Fruit fly (Drosophila melanogaster) whole organism, embryonic: ENCODE results near the gene Usp14.
A peak's percentile ranks its signal among the peaks of the same experiment; 100 is the strongest.

Experiments used
- Asciz ChIP-seq: fragments of 200-800 bp; sonication (Bioruptor generic); optimal IDR thresholded peaks from 2 replicates; lab custom pipeline; 2017; ENCODE audit warnings: missing biosample characterization, mild to moderate bottlenecking, missing genetic modification characterization, missing genetic modification reagents
- Bdp1 ChIP-seq: fragments of 200-800 bp; sonication (Bioruptor generic); optimal IDR thresholded peaks from 3 replicates; lab custom pipeline; 2016; ENCODE audit warnings: missing biosample characterization, missing genetic modification characterization
- CG10654 ChIP-seq: fragments of 200-800 bp; sonication (Bioruptor generic); optimal IDR thresholded peaks from 2 replicates; lab custom pipeline; 2016; ENCODE audit warnings: missing biosample characterization, missing genetic modification characterization
- CG11723 ChIP-seq: fragments of 200-800 bp; sonication (Bioruptor generic); optimal IDR thresholded peaks from 2 replicates; lab custom pipeline; 2017; ENCODE audit warnings: missing biosample characterization, mild to moderate bottlenecking, missing genetic modification characterization
- CG12071 ChIP-seq: fragments of 200-800 bp; sonication (Bioruptor generic); optimal IDR thresholded peaks from 3 replicates; lab custom pipeline; 2018; ENCODE audit warnings: missing biosample characterization, mild to moderate bottlenecking, missing genetic modification characterization
- CG12155 ChIP-seq: fragments of 200-800 bp; sonication (Bioruptor generic); optimal IDR thresholded peaks from 3 replicates; lab custom pipeline; 2016; ENCODE audit warnings: missing biosample characterization, missing genetic modification characterization
- CG13894 ChIP-seq: fragments of 200-800 bp; sonication (Bioruptor generic); optimal IDR thresholded peaks from 3 replicates; lab custom pipeline; 2018; ENCODE audit warnings: missing biosample characterization, mild to moderate bottlenecking, missing genetic modification characterization, moderate library complexity
- CG14050 ChIP-seq: fragments of 200-800 bp; sonication (Bioruptor generic); IDR thresholded peaks from 3 replicates; pipeline ENCODE4 v1.3.6; 2022; ENCODE audit warnings: missing biosample characterization, missing genetic modification characterization
- CG14710 ChIP-seq: fragments of 200-800 bp; sonication (Bioruptor generic); optimal IDR thresholded peaks from 3 replicates; lab custom pipeline; 2019; ENCODE audit warnings: missing biosample characterization, mild to moderate bottlenecking, missing genetic modification characterization, moderate library complexity
- CG15269 ChIP-seq: fragments of 200-800 bp; sonication (Bioruptor generic); optimal IDR thresholded peaks from 2 replicates; lab custom pipeline; 2018; ENCODE audit warnings: missing biosample characterization, mild to moderate bottlenecking, missing genetic modification characterization, moderate library complexity
- CG16813 ChIP-seq: fragments of 200-800 bp; sonication (Bioruptor generic); IDR thresholded peaks from 3 replicates; pipeline ENCODE4 v1.3.6; 2022; ENCODE audit warnings: missing biosample characterization, missing genetic modification characterization; ENCODE audit not compliant: partially characterized antibody
- CG17612 ChIP-seq: fragments of 200-800 bp; sonication (Bioruptor generic); IDR thresholded peaks from 2 replicates; pipeline ENCODE4 v1.3.6; 2022; ENCODE audit warnings: missing biosample characterization, missing genetic modification characterization
- CG18764 ChIP-seq: fragments of 200-800 bp; sonication (Bioruptor generic); optimal IDR thresholded peaks from 3 replicates; lab custom pipeline; 2016; ENCODE audit warnings: missing biosample characterization, missing genetic modification characterization
- CG2678 ChIP-seq: fragments of 200-800 bp; sonication (Bioruptor generic); optimal IDR thresholded peaks from 3 replicates; lab custom pipeline; 2019; ENCODE audit warnings: missing biosample characterization, mild to moderate bottlenecking, missing genetic modification characterization, moderate library complexity
- CG30403 ChIP-seq: fragments of 200-800 bp; sonication (Bioruptor generic); optimal IDR thresholded peaks from 3 replicates; lab custom pipeline; 2016; ENCODE audit warnings: missing biosample characterization, missing genetic modification characterization
- CG32767 ChIP-seq: fragments of 200-800 bp; sonication (Bioruptor generic); IDR thresholded peaks from 2 replicates; pipeline ENCODE4 v1.3.6; 2022; ENCODE audit warnings: missing biosample characterization, missing genetic modification characterization
- CG5245 ChIP-seq: fragments of 200-800 bp; sonication (Bioruptor generic); optimal IDR thresholded peaks from 3 replicates; lab custom pipeline; 2016; ENCODE audit warnings: missing biosample characterization, missing genetic modification characterization
- CG6689 ChIP-seq: fragments of 200-800 bp; sonication (Bioruptor generic); IDR thresholded peaks from 2 replicates; pipeline ENCODE4 v1.3.6; 2022; ENCODE audit warnings: missing biosample characterization, missing genetic modification characterization
- CG7357 ChIP-seq: fragments of 200-800 bp; sonication (Bioruptor generic); IDR thresholded peaks from 3 replicates; pipeline ENCODE4 v1.3.6; 2022; ENCODE audit warnings: missing biosample characterization, missing genetic modification characterization
- CG7556 ChIP-seq: fragments of 200-800 bp; sonication (Bioruptor generic); optimal IDR thresholded peaks from 2 replicates; lab custom pipeline; 2017; ENCODE audit warnings: missing biosample characterization, mild to moderate bottlenecking, missing genetic modification characterization
- CG7786 ChIP-seq: fragments of 200-800 bp; sonication (Bioruptor generic); optimal IDR thresholded peaks from 2 replicates; lab custom pipeline; 2016; ENCODE audit warnings: missing biosample characterization, missing genetic modification characterization
- CG7963 ChIP-seq: fragments of 200-800 bp; sonication (Bioruptor generic); IDR thresholded peaks from 3 replicates; pipeline ENCODE4 v1.3.6; 2022; ENCODE audit warnings: missing biosample characterization, missing genetic modification characterization; ENCODE audit not compliant: partially characterized antibody
- CG8944 ChIP-seq: fragments of 200-800 bp; sonication (Bioruptor generic); optimal IDR thresholded peaks from 3 replicates; lab custom pipeline; 2016; ENCODE audit warnings: missing biosample characterization, missing genetic modification characterization
- CG9437 ChIP-seq: fragments of 200-800 bp; sonication (Bioruptor generic); optimal IDR thresholded peaks from 2 replicates; lab custom pipeline; 2018; ENCODE audit warnings: missing biosample characterization, mild to moderate bottlenecking, missing genetic modification characterization
- Dp ChIP-seq: fragments of 200-800 bp; sonication (Bioruptor generic); optimal IDR thresholded peaks from 2 replicates; lab custom pipeline; 2018; ENCODE audit warnings: missing biosample characterization, mild to moderate bottlenecking, missing genetic modification characterization, moderate library complexity
- Fer3 ChIP-seq: fragments of 200-800 bp; sonication (Bioruptor generic); optimal IDR thresholded peaks from 2 replicates; lab custom pipeline; 2018; ENCODE audit warnings: missing biosample characterization, mild to moderate bottlenecking, missing genetic modification characterization, moderate library complexity
- HmgZ ChIP-seq: fragments of 200-800 bp; sonication (Bioruptor generic); optimal IDR thresholded peaks from 2 replicates; lab custom pipeline; 2018; ENCODE audit warnings: missing biosample characterization, mild to moderate bottlenecking, missing genetic modification characterization
- Med ChIP-seq: fragments of 200-800 bp; sonication (Bioruptor generic); peaks from one replicate; lab custom pipeline; 2016; ENCODE audit warnings: missing biosample characterization, missing genetic modification characterization, mild to moderate bottlenecking, inconsistent platforms, moderate library complexity
- Meics ChIP-seq: fragments of 200-800 bp; sonication (Bioruptor generic); optimal IDR thresholded peaks from 2 replicates; lab custom pipeline; 2017; ENCODE audit warnings: missing biosample characterization, mild to moderate bottlenecking, missing genetic modification characterization
- Myb ChIP-seq: fragments of 200-800 bp; sonication (Bioruptor generic); optimal IDR thresholded peaks from 2 replicates; lab custom pipeline; 2016; ENCODE audit warnings: missing biosample characterization, missing genetic modification characterization
- NC2α ChIP-seq: fragments of 200-800 bp; sonication (Bioruptor generic); optimal IDR thresholded peaks from 2 replicates; lab custom pipeline; 2016; ENCODE audit warnings: missing biosample characterization, missing genetic modification characterization
- Opbp ChIP-seq: fragments of 200-800 bp; sonication (Bioruptor generic); IDR thresholded peaks from 3 replicates; pipeline ENCODE4 v1.3.6; 2022; ENCODE audit warnings: missing biosample characterization, missing genetic modification characterization; ENCODE audit not compliant: partially characterized antibody
- Ravus ChIP-seq: fragments of 200-800 bp; sonication (Bioruptor generic); IDR thresholded peaks from 2 replicates; pipeline ENCODE4 v1.3.6; 2022; ENCODE audit warnings: missing biosample characterization, missing genetic modification characterization
- Sin3A ChIP-seq: fragments of >200 bp; optimal IDR thresholded peaks from 2 replicates; lab custom pipeline; 2018
- Sox100B ChIP-seq: fragments of 200-800 bp; sonication (Bioruptor generic); optimal IDR thresholded peaks from 3 replicates; lab custom pipeline; 2018; ENCODE audit warnings: missing biosample characterization, mild to moderate bottlenecking, missing genetic modification characterization
- YL-1 ChIP-seq: fragments of 200-800 bp; sonication (Bioruptor generic); optimal IDR thresholded peaks from 3 replicates; lab custom pipeline; 2017; ENCODE audit warnings: missing biosample characterization, mild to moderate bottlenecking, missing genetic modification characterization
- amos ChIP-seq: fragments of 200-800 bp; sonication (Bioruptor generic); IDR thresholded peaks from 2 replicates; pipeline ENCODE4 v1.3.6; 2022; ENCODE audit warnings: missing biosample characterization, missing genetic modification characterization; ENCODE audit not compliant: partially characterized antibody
- corto ChIP-seq: fragments of 200-800 bp; sonication (Bioruptor generic); optimal IDR thresholded peaks from 2 replicates; lab custom pipeline; 2016; ENCODE audit warnings: missing biosample characterization, mild to moderate bottlenecking, missing genetic modification characterization, moderate library complexity
- da ChIP-seq: fragments of 200-800 bp; sonication (Bioruptor generic); optimal IDR thresholded peaks from 2 replicates; lab custom pipeline; 2016; ENCODE audit warnings: missing biosample characterization, missing genetic modification characterization
- eve ChIP-seq, 2 experiments: fragments of >200 bp; optimal IDR thresholded peaks; 2 replicates each; lab custom pipeline; 2017; ENCODE audit warnings: missing biosample characterization in 2 of 2, missing genetic modification characterization in 2 of 2
- eyg ChIP-seq: fragments of 200-800 bp; sonication (Bioruptor generic); optimal IDR thresholded peaks from 3 replicates; lab custom pipeline; 2016; ENCODE audit warnings: missing biosample characterization, missing genetic modification characterization
- gce ChIP-seq: fragments of 200-800 bp; sonication (Bioruptor generic); IDR thresholded peaks from 3 replicates; pipeline ENCODE4 v1.3.6; 2022; ENCODE audit warnings: missing biosample characterization, missing genetic modification characterization
- ham ChIP-seq: fragments of 200-800 bp; sonication (Bioruptor generic); IDR thresholded peaks from 2 replicates; pipeline ENCODE4 v1.3.6; 2022; ENCODE audit warnings: missing biosample characterization, missing genetic modification characterization
- prd ChIP-seq, 3 experiments: fragments of >200 bp in 2 of 3; fragments of 200-800 bp in 1 of 3; sonication (Bioruptor generic) in 1 of 3; optimal IDR thresholded peaks in 2 of 3; IDR thresholded peaks in 1 of 3; 2 replicates in 2 of 3; 3 replicates in 1 of 3; pipeline versions ENCODE4 v1.3.6 to Lab custom; 2017 to 2022; ENCODE audit warnings: missing biosample characterization in 1 of 3, missing genetic modification characterization in 1 of 3
- sc ChIP-seq, 3 experiments: fragments of >200 bp in 2 of 3; fragments of 200-800 bp in 1 of 3; sonication (Bioruptor generic) in 1 of 3; optimal IDR thresholded peaks; 2 replicates in 2 of 3; 3 replicates in 1 of 3; lab custom pipeline; 2017; ENCODE audit warnings: mild to moderate bottlenecking in 1 of 3, missing biosample characterization in 1 of 3, missing genetic modification characterization in 1 of 3, missing genetic modification reagents in 1 of 3
- slbo ChIP-seq: fragments of 200-800 bp; sonication (Bioruptor generic); IDR thresholded peaks from 2 replicates; pipeline ENCODE4 v1.3.6; 2022; ENCODE audit warnings: missing biosample characterization, missing genetic modification characterization
- sna ChIP-seq: fragments of 200-800 bp; sonication (Bioruptor generic); IDR thresholded peaks from 2 replicates; pipeline ENCODE4 v1.3.6; 2022; ENCODE audit warnings: missing biosample characterization, missing genetic modification characterization; ENCODE audit not compliant: partially characterized antibody
- stc ChIP-seq: fragments of 200-800 bp; sonication (Bioruptor generic); IDR thresholded peaks from 2 replicates; pipeline ENCODE4 v1.3.6; 2022; ENCODE audit warnings: missing biosample characterization, missing genetic modification characterization
- sug ChIP-seq: fragments of 200-800 bp; optimal IDR thresholded peaks from 2 replicates; lab custom pipeline; 2019; ENCODE audit warnings: missing biosample characterization, mild to moderate bottlenecking, missing genetic modification characterization, moderate library complexity
- tin ChIP-seq: fragments of 200-800 bp; sonication (Bioruptor generic); optimal IDR thresholded peaks from 3 replicates; lab custom pipeline; 2016; ENCODE audit warnings: missing biosample characterization, missing genetic modification characterization
- toy ChIP-seq: fragments of 200-800 bp; sonication (Bioruptor generic); IDR thresholded peaks from 2 replicates; pipeline ENCODE4 v1.3.6; 2022; ENCODE audit warnings: missing biosample characterization, missing genetic modification characterization

Usp14 gene

DNA sequence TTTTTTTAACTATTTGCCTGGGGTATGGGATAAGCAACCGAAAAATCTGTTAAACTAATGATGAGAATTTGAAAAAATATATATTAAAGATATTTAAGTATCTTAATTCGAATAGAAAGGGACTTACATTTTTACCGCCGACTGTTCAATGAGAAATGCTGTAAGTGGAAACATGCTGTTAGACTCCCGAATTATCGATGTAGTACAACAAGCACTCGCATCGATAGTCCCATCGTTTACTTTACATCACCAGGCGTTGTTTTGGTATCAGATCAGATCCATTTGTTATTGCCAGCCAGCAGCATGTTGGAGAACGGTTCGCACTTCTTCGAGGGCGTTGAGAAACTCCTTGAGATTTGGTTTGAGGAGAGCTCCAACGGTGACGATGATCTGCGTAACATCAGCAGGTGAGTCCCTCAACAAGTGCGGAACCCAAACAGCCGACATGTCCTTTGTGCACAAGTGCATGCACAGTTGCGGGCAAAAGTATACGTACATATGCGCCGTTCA is 25.1 kb upstream of the Usp14 start, which contains the start of gene SamDC (continued):
- TF ChIP-seq Myb (GFP tag; lab: Kevin White, UChicago) (peak; percentile 5), CG16813 (GFP tag; lab: Robert Waterston, UW) (peak; percentile 81), CG11723 (peak; percentile 1), CG7786 (GFP tag; lab: Kevin White, UChicago) (peak; percentile 16), CG7963 (GFP tag; lab: Robert Waterston, UW) (peak; percentile 76), da (no peak), CG13894 (peak; percentile 66), CG8944 (GFP tag; lab: Kevin White, UChicago) (peak; percentile 17), Fer3 (peak; percentile 34), sc (optimal IDR thresholded peaks at IDR 0.05; lab: Kevin White, UChicago) (no peak), sc (GFP tag; optimal IDR thresholded peaks at IDR 0.05; lab: Kevin White, UChicago) (no peak), Meics (peak; percentile 25), Ravus (GFP tag; lab: Robert Waterston, UW) (no peak), sug (tag; lab: Kevin White, UChicago) (peak; percentile 48), amos (peak; percentile 88; the same call in 1 of the 2 replicates), Bdp1 (GFP tag; lab: Kevin White, UChicago) (no peak), ham (no peak), sna (GFP tag; lab: Robert Waterston, UW) (peak; percentile 63), Opbp (GFP tag; lab: Robert Waterston, UW) (peak; percentile 83), NC2α (GFP tag; lab: Kevin White, UChicago) (peak; percentile 26), toy (GFP tag; lab: Robert Waterston, UW) (no peak), CG10654 (GFP tag; lab: Kevin White, UChicago) (peak; percentile 14), CG5245 (GFP tag; lab: Kevin White, UChicago) (peak; percentile 14), CG14710 (tag; lab: Kevin White, UChicago) (peak; percentile 47), Med (peak; percentile 91), CG12155 (GFP tag; lab: Kevin White, UChicago) (peak; percentile 27), CG14050 (GFP tag; lab: Robert Waterston, UW) (peak; percentile 19; the same call in 1 of the 3 replicates), Dp (peak; percentile 17), YL-1 (GFP tag; lab: Kevin White, UChicago) (peak; percentile 61), stc (peak; percentile 64; the same call in 1 of the 2 replicates), Sin3A (lab: Kevin White, UChicago) (peak; percentile 10), tin (GFP tag; lab: Kevin White, UChicago) (peak; percentile 13), eve (GFP tag; optimal IDR thresholded peaks at IDR 0.05; lab: Kevin White, UChicago) (peak in 1 of 2 experiments; percentile 7), CG7556 (GFP tag; lab: Kevin White, UChicago) (peak; percentile 21), CG7357 (GFP tag; lab: Robert Waterston, UW) (peak; percentile 96), CG9437 (GFP tag; lab: Kevin White, UChicago) (peak; percentile 25), HmgZ (peak; percentile 59), corto (GFP tag; lab: Kevin White, UChicago) (peak; percentile 19), CG15269 (tag; lab: Kevin White, UChicago) (peak; percentile 72)

- TF ChIP-seq prd (optimal IDR thresholded peaks at IDR 0.05; lab: Kevin White, UChicago) = no peak
- TF ChIP-seq prd (GFP tag; IDR thresholded peaks at IDR 0.05; lab: Robert Waterston, UW) = no peak; the same call in 1 of the 3 replicates
- TF ChIP-seq CG6689 (GFP tag; lab: Robert Waterston, UW) = peak; percentile 32; the same call in 1 of the 2 replicates
- no peak for TF ChIP-seq CG18764 (GFP tag; lab: Kevin White, UChicago)
- TF ChIP-seq CG30403 = peak; percentile 13
- peak; percentile 73 for TF ChIP-seq CG2678 (tag; lab: Kevin White, UChicago)
- peak; percentile 16 for TF ChIP-seq eyg (GFP tag; lab: Kevin White, UChicago)
- TF ChIP-seq slbo (GFP tag; lab: Robert Waterston, UW) = peak; percentile 64
- TF ChIP-seq CG12071 (GFP tag; lab: Kevin White, UChicago) = no peak
- no peak for TF ChIP-seq CG17612 (GFP tag; lab: Robert Waterston, UW)
- TF ChIP-seq gce (GFP tag; lab: Robert Waterston, UW) = no peak
- TF ChIP-seq Asciz (GFP tag; lab: Kevin White, UChicago) = peak; percentile 69
- TF ChIP-seq Sox100B (GFP tag; lab: Kevin White, UChicago) = peak; percentile 77
- peak; percentile 59; the same call in 1 of the 2 replicates for TF ChIP-seq CG32767
Measured at dm6 chr2L:10334854-10335277, 20.7 kb upstream of the Usp14 start.
